Fruit fly (Drosophila melanogaster): ENCODE results near the gene Vps16B.
A peak's percentile ranks its signal among the peaks of the same experiment; 100 is the strongest.

The Vps16B gene

dm6 chr3R:29841293-29841791 lies 25.1 kb upstream of the Vps16B start, which contains the start of gene Cad99C (continued):
- no peak for TF ChIP-seq CG9139 (GFP tag; optimal IDR thresholded peaks at IDR 0.05)
- TF ChIP-seq fkh (GFP tag; optimal IDR thresholded peaks at IDR 0.05): peak; percentile 61
- no peak for TF ChIP-seq Gug (GFP tag; IDR thresholded peaks at IDR 0.05)
- TF ChIP-seq Lpt (GFP tag; optimal IDR thresholded peaks at IDR 0.05): peak; percentile 23
- peak; percentile 10 for TF ChIP-seq CG3032 (tag; optimal IDR thresholded peaks at IDR 0.05)
- no peak for TF ChIP-seq Hr39 (GFP tag; optimal IDR thresholded peaks at IDR 0.05)
- no peak for TF ChIP-seq esn (GFP tag; optimal IDR thresholded peaks at IDR 0.05)
- no peak for TF ChIP-seq CG11294 (GFP tag; IDR thresholded peaks at IDR 0.05)
- TF ChIP-seq topi (GFP tag; optimal IDR thresholded peaks at IDR 0.05): no peak
- TF ChIP-seq Sox14 (GFP tag; optimal IDR thresholded peaks at IDR 0.05): no peak
- peak; percentile 34; the same call in 1 of the 3 replicates for TF ChIP-seq CG8119 (GFP tag; IDR thresholded peaks at IDR 0.05)
- TF ChIP-seq Sox102F (GFP tag; optimal IDR thresholded peaks at IDR 0.05): peak; percentile 50
- TF ChIP-seq CG6163 (GFP tag; IDR thresholded peaks at IDR 0.05): peak; percentile 60; the same call in 2 of the 3 replicates
- TF ChIP-seq CG6792 (GFP tag; optimal IDR thresholded peaks at IDR 0.05): no peak

DNA sequence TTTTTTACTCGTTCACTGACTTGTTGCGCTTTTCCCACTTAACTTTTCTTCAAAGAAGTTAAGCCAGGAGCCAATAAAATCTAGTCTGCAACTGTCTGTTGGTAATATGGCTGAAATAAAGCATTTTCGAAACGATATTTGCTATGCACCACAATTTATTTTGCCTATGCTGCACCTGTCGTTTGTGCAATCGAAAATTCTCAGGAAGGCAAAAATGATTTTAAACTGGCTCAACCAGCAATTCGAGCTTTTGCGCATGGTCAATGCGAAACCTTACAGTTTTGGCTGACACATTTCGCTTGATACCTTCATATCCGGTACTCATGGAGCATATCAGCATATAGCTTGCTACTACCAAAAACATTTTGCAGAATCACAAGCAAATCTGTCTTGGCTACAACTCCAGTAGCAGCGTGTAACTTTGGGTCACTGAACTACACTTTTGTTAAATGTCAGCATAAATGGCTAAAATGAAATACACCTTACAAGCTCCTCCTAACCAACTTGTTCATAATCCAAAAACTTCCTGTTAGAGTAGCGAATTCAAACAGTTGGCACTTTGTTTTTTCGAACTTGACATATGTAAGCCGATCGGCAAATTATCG lies 23.6 kb upstream of the Vps16B start:
- TF ChIP-seq cyc (GFP tag; optimal IDR thresholded peaks at IDR 0.05) (no peak), fd85E (GFP tag; optimal IDR thresholded peaks at IDR 0.05) (no peak), salr (GFP tag; optimal IDR thresholded peaks at IDR 0.05) (no peak), CG11902 (GFP tag; optimal IDR thresholded peaks at IDR 0.05) (no peak), CG8319 (GFP tag; optimal IDR thresholded peaks at IDR 0.05) (no peak), fkh (GFP tag; optimal IDR thresholded peaks at IDR 0.05) (no peak), Ets96B (tag; optimal IDR thresholded peaks at IDR 0.05) (no peak), dsx (GFP tag; optimal IDR thresholded peaks at IDR 0.05; ENCODE audit: poor library complexity, severe bottlenecking) (no peak), net (GFP tag; optimal IDR thresholded peaks at IDR 0.05) (no peak), CG7368 (GFP tag; optimal IDR thresholded peaks at IDR 0.05) (no peak), Blimp-1 (GFP tag; optimal IDR thresholded peaks at IDR 0.05) (no peak), Hr38 (GFP tag; optimal IDR thresholded peaks at IDR 0.05) (no peak), CG9139 (GFP tag; optimal IDR thresholded peaks at IDR 0.05) (no peak), CG34406 (GFP tag; optimal IDR thresholded peaks at IDR 0.05) (no peak), CG8632 (GFP tag; optimal IDR thresholded peaks at IDR 0.05) (no peak), CG31627 (GFP tag; optimal IDR thresholded peaks at IDR 0.05) (no peak), svp (GFP tag) (no peak), Sox15 (GFP tag; optimal IDR thresholded peaks at IDR 0.05) (no peak), Met (GFP tag; optimal IDR thresholded peaks at IDR 0.05) (no peak), Eip75B (GFP tag; optimal IDR thresholded peaks at IDR 0.05) (no peak)

DNA sequence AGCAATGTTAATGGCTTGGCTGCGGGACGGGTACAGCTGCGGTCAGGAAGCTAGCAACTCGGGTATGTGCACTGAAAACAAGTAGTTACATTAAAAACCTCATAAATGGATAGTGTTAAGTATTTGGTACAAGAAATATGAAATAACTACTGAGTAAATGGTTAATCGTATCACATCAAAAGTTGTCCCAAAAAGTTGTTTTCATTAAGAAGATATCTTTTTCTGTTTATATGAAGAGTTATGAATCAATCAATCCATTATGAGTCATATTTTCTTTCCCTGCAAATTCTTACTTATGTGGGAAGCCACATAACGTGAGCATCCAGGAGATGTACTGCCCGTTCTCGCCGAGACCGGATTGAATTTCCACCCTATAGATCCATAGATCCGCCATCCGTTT lies 22.5 kb upstream of the Vps16B start:
- TF ChIP-seq Gug (GFP tag; IDR thresholded peaks at IDR 0.05): no peak
- TF ChIP-seq CG16779 (tag; optimal IDR thresholded peaks at IDR 0.05): no peak
- TF ChIP-seq CG11902 (GFP tag; optimal IDR thresholded peaks at IDR 0.05): no peak
- peak in 1 of 2 experiments; percentile 48 for TF ChIP-seq ss (GFP tag; optimal IDR thresholded peaks at IDR 0.05)
- no peak for TF ChIP-seq Eip93F (GFP tag; optimal IDR thresholded peaks at IDR 0.05)
- TF ChIP-seq achi (GFP tag; optimal IDR thresholded peaks at IDR 0.05): peak; percentile 7
- no peak for TF ChIP-seq Sox14 (GFP tag; optimal IDR thresholded peaks at IDR 0.05)
- TF ChIP-seq CG4318 (GFP tag; optimal IDR thresholded peaks at IDR 0.05): no peak
- TF ChIP-seq CG6854 (GFP tag; optimal IDR thresholded peaks at IDR 0.05): no peak
- peak; percentile 40 for TF ChIP-seq CG10631 (GFP tag; optimal IDR thresholded peaks at IDR 0.05)
- TF ChIP-seq CG11762 (GFP tag; optimal IDR thresholded peaks at IDR 0.05; ENCODE audit: insufficient read depth): no peak
- peak; percentile 15 for TF ChIP-seq spab (GFP tag; optimal IDR thresholded peaks at IDR 0.05)
- no peak for TF ChIP-seq fkh (GFP tag; optimal IDR thresholded peaks at IDR 0.05)
- peak; percentile 31 for TF ChIP-seq OdsH (GFP tag; optimal IDR thresholded peaks at IDR 0.05)
- TF ChIP-seq Sox15 (GFP tag; optimal IDR thresholded peaks at IDR 0.05): no peak
- no peak for TF ChIP-seq CG9139 (GFP tag; optimal IDR thresholded peaks at IDR 0.05)
- no peak for TF ChIP-seq Met (GFP tag; optimal IDR thresholded peaks at IDR 0.05)
- TF ChIP-seq CG32006 (GFP tag; optimal IDR thresholded peaks at IDR 0.05): peak; percentile 47
- TF ChIP-seq dsx (GFP tag; optimal IDR thresholded peaks at IDR 0.05; ENCODE audit: poor library complexity, severe bottlenecking): peak; percentile 46
- TF ChIP-seq Eip78C (GFP tag): peak; percentile 79
- TF ChIP-seq CG1621 (tag; optimal IDR thresholded peaks at IDR 0.05): no peak
- TF ChIP-seq CG7368 (GFP tag; optimal IDR thresholded peaks at IDR 0.05): no peak
- TF ChIP-seq vri (GFP tag; optimal IDR thresholded peaks at IDR 0.05): no peak
- TF ChIP-seq svp (GFP tag): no peak
- TF ChIP-seq CG6276 (GFP tag; optimal IDR thresholded peaks at IDR 0.05): peak; percentile 22
- TF ChIP-seq Blimp-1 (GFP tag; optimal IDR thresholded peaks at IDR 0.05): no peak
- TF ChIP-seq fd85E (GFP tag; optimal IDR thresholded peaks at IDR 0.05): no peak
